Fruit fly (Drosophila melanogaster): Measurements from ENCODE around the gene Tbc1d8-9.

Tbc1d8-9 gene

dm6 chr3L:21304400-21304799 is 39.1 kb downstream of the Tbc1d8-9 start, which contains the start of the genes CG11309 and CG7632 (continued):
- TF ChIP-seq dati (GFP tag; IDR thresholded peaks at IDR 0.05) (peak; percentile 95), Meics (GFP tag; optimal IDR thresholded peaks at IDR 0.05) (peak; percentile 99), eyg (GFP tag; optimal IDR thresholded peaks at IDR 0.05) (peak; percentile 98), lab (GFP tag; optimal IDR thresholded peaks at IDR 0.05) (peak; percentile 100), ERR (GFP tag; optimal IDR thresholded peaks at IDR 0.05) (peak; percentile 98), chif (GFP tag; optimal IDR thresholded peaks at IDR 0.05) (peak; percentile 98 to 99), CG10654 (GFP tag; optimal IDR thresholded peaks at IDR 0.05) (peak; percentile 98), crp (GFP tag; optimal IDR thresholded peaks at IDR 0.05) (peak; percentile 58 to 88), Poxn (GFP tag; IDR thresholded peaks at IDR 0.05) (peak; percentile 84), CG4360 (GFP tag; IDR thresholded peaks at IDR 0.05) (peak; percentile 88), lbe (GFP tag; optimal IDR thresholded peaks at IDR 0.05) (peak; percentile 99), dan (GFP tag; IDR thresholded peaks at IDR 0.05) (peak; percentile 40; the same call in 1 of the 2 replicates), bab2 (GFP tag; optimal IDR thresholded peaks at IDR 0.05) (peak; percentile 98), CG9932 (GFP tag; IDR thresholded peaks at IDR 0.05) (peak; percentile 96), insv (GFP tag; optimal IDR thresholded peaks at IDR 0.05) (peak; percentile 48 to 87), CG11398 (GFP tag; optimal IDR thresholded peaks at IDR 0.05) (peak; percentile 98), sens (GFP tag) (peak; percentile 100), CG33213 (GFP tag; optimal IDR thresholded peaks at IDR 0.05) (peak; percentile 99), Mad (GFP tag; optimal IDR thresholded peaks at IDR 0.05) (peak; percentile 98), Hey (tag; optimal IDR thresholded peaks at IDR 0.05) (peak; percentile 98), CG18262 (tag; optimal IDR thresholded peaks at IDR 0.05) (peak; percentile 100), CG32532 (GFP tag; IDR thresholded peaks at IDR 0.05) (peak; percentile 98), CG10543 (GFP tag; optimal IDR thresholded peaks at IDR 0.05) (peak; percentile 100), CG4820 (GFP tag; optimal IDR thresholded peaks at IDR 0.05) (peak; percentile 100), CG11504 (tag; optimal IDR thresholded peaks at IDR 0.05) (peak; percentile 98), CG17802 (tag; optimal IDR thresholded peaks at IDR 0.05) (peak; percentile 93), wdn (GFP tag; IDR thresholded peaks at IDR 0.05) (peak; percentile 97), Elba2 (GFP tag; optimal IDR thresholded peaks at IDR 0.05) (peak; percentile 86), CG6813 (GFP tag; optimal IDR thresholded peaks at IDR 0.05) (peak; percentile 99), CG4730 (GFP tag; IDR thresholded peaks at IDR 0.05) (peak; percentile 83), CG5245 (GFP tag; optimal IDR thresholded peaks at IDR 0.05) (peak; percentile 98), Sry-δ (GFP tag; optimal IDR thresholded peaks at IDR 0.05) (peak; percentile 79), CG9437 (GFP tag; optimal IDR thresholded peaks at IDR 0.05) (peak; percentile 96), stwl (tag; optimal IDR thresholded peaks at IDR 0.05) (peak; percentile 99), gsb-n (tag; optimal IDR thresholded peaks at IDR 0.05) (peak; percentile 99), CG11456 (GFP tag; IDR thresholded peaks at IDR 0.05) (peak; percentile 95), onecut (GFP tag; IDR thresholded peaks at IDR 0.05) (peak; percentile 98), Opbp (GFP tag; IDR thresholded peaks at IDR 0.05; ENCODE audit: partially characterized antibody) (no peak; the same call in 2 of the 3 replicates), phol (tag; optimal IDR thresholded peaks at IDR 0.05) (peak; percentile 99), Side (GFP tag; optimal IDR thresholded peaks at IDR 0.05) (peak; percentile 99), pan (optimal IDR thresholded peaks at IDR 0.05) (no peak), pan (GFP tag; optimal IDR thresholded peaks at IDR 0.05 in 1 of 2, IDR thresholded peaks at IDR 0.05 in 1 of 2) (peak in 1 of 2 experiments; percentile 99), CG12769 (tag; optimal IDR thresholded peaks at IDR 0.05) (peak; percentile 100), ap (GFP tag; IDR thresholded peaks at IDR 0.05) (peak; percentile 97), gce (GFP tag; IDR thresholded peaks at IDR 0.05) (peak; percentile 98), CG10274 (GFP tag; optimal IDR thresholded peaks at IDR 0.05) (peak; percentile 94), CG11093 (GFP tag; IDR thresholded peaks at IDR 0.05) (peak; percentile 91), gro (GFP tag; optimal IDR thresholded peaks at IDR 0.05) (peak; percentile 99), bbx (GFP tag; IDR thresholded peaks at IDR 0.05; ENCODE audit: partially characterized antibody) (peak; percentile 25; the same call in 1 of the 2 replicates), br (optimal IDR thresholded peaks at IDR 0.05) (no peak), CG33557 (GFP tag; optimal IDR thresholded peaks at IDR 0.05) (peak; percentile 100)
